Fruit fly (Drosophila melanogaster): ENCODE measurements around the gene Cpr62Ba.

Gene Cpr62Ba

dm6 chr3L:1831753-1832268 is at the start of gene Cpr62Ba:
Cpr62Ba (minus strand) TSS chr3L:1831783.
- peak; percentile 84 for TF ChIP-seq svp (GFP tag)
- TF ChIP-seq CG11902 (GFP tag; optimal IDR thresholded peaks at IDR 0.05) = no peak
- peak; percentile 40 for TF ChIP-seq Eip78C (GFP tag)

DNA sequence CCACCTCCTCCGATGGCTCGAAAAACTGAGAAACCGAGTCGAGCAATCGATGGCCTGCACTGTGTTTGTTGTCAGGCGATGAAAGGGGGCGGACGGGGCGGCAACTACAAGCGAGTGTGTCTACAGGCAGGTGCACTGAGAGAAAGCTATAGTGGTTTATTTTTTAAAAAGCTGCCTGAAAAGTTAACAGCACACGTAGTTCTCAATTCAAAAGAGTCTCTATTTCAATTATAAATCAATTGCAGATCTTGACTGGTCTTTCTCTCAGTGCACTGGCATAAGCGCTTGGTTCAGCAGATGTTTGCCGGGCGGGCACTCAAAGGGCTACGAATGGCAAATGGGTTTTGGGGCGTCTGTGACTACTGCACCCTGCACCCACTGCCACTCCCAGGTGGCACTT is 49.1 kb upstream of the Cpr62Ba start:
- TF ChIP-seq CG9139 (GFP tag; optimal IDR thresholded peaks at IDR 0.05) (peak; percentile 8), CG11294 (GFP tag; IDR thresholded peaks at IDR 0.05) (peak; percentile 57), Eip75B (GFP tag; optimal IDR thresholded peaks at IDR 0.05) (peak; percentile 25), CG15336 (GFP tag; IDR thresholded peaks at IDR 0.05) (peak; percentile 38; the same call in 1 of the 2 replicates), svp (GFP tag) (peak; percentile 44), CG6808 (GFP tag; optimal IDR thresholded peaks at IDR 0.05) (peak; percentile 38), cyc (GFP tag; optimal IDR thresholded peaks at IDR 0.05) (peak; percentile 15), CG3919 (GFP tag; optimal IDR thresholded peaks at IDR 0.05) (peak; percentile 69), CG8119 (GFP tag; IDR thresholded peaks at IDR 0.05) (peak; percentile 46; the same call in 1 of the 3 replicates), CG6163 (GFP tag; IDR thresholded peaks at IDR 0.05) (peak; percentile 83), CG7368 (GFP tag; optimal IDR thresholded peaks at IDR 0.05) (peak; percentile 33), CG10631 (GFP tag; optimal IDR thresholded peaks at IDR 0.05) (peak; percentile 0), Sox14 (GFP tag; optimal IDR thresholded peaks at IDR 0.05) (no peak), topi (GFP tag; optimal IDR thresholded peaks at IDR 0.05) (peak; percentile 18), ss (GFP tag; optimal IDR thresholded peaks at IDR 0.05) (peak in 1 of 2 experiments; percentile 43), CG34406 (GFP tag; optimal IDR thresholded peaks at IDR 0.05) (no peak), Hr4 (GFP tag; optimal IDR thresholded peaks at IDR 0.05) (peak; percentile 13), Gug (GFP tag; IDR thresholded peaks at IDR 0.05) (peak; percentile 70), CG6276 (GFP tag; optimal IDR thresholded peaks at IDR 0.05) (peak; percentile 51), Eip78C (GFP tag) (peak; percentile 51), achi (GFP tag; optimal IDR thresholded peaks at IDR 0.05) (peak; percentile 52), CG11762 (GFP tag; optimal IDR thresholded peaks at IDR 0.05; ENCODE audit: insufficient read depth) (peak; percentile 14), CG8319 (GFP tag; optimal IDR thresholded peaks at IDR 0.05) (no peak), eg (GFP tag; IDR thresholded peaks at IDR 0.05) (peak; percentile 84), CG8632 (GFP tag; optimal IDR thresholded peaks at IDR 0.05) (no peak), CG11902 (GFP tag; optimal IDR thresholded peaks at IDR 0.05) (peak; percentile 1), Ets96B (tag; optimal IDR thresholded peaks at IDR 0.05) (peak; percentile 47), vri (GFP tag; optimal IDR thresholded peaks at IDR 0.05) (no peak), CG32006 (GFP tag; optimal IDR thresholded peaks at IDR 0.05) (peak; percentile 36), acj6 (GFP tag; optimal IDR thresholded peaks at IDR 0.05) (no peak), spab (GFP tag; optimal IDR thresholded peaks at IDR 0.05) (peak; percentile 39), dsx (GFP tag; optimal IDR thresholded peaks at IDR 0.05; ENCODE audit: poor library complexity, severe bottlenecking) (peak; percentile 42), CG10669 (GFP tag; optimal IDR thresholded peaks at IDR 0.05) (peak; percentile 40), fd85E (GFP tag; optimal IDR thresholded peaks at IDR 0.05) (no peak)

DNA sequence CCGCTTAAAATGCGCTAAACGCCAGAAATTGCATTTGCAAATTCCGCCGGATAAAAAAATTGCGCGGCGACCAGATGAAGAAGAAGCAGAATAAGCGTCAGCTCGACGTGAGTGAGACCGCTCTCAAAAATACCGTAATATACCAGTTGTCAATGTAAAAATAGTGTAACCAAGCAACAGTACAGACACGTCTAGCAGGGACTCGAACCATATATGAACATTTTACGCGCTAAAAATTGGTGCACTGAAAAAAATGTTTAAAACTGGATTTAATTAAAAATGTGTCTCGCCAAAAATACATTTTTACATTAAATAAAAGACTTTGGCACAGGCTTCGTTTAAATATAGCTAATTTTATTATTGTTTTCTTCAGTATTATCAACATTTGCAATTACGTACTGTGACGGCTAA is 44.6 kb upstream of the Cpr62Ba start, which contains the start of gene dre4:
Gene dre4 (minus strand): TSS at position 98 of the 411 bp plus-strand sequence.
- no peak for TF ChIP-seq CG6808 (GFP tag; optimal IDR thresholded peaks at IDR 0.05)
- peak; percentile 68 for TF ChIP-seq Hr4 (GFP tag; optimal IDR thresholded peaks at IDR 0.05)
- peak; percentile 100 for TF ChIP-seq CG1621 (tag; optimal IDR thresholded peaks at IDR 0.05)
- TF ChIP-seq CG11902 (GFP tag; optimal IDR thresholded peaks at IDR 0.05) = peak; percentile 7
- TF ChIP-seq Lpt (GFP tag; optimal IDR thresholded peaks at IDR 0.05) = peak; percentile 31
- TF ChIP-seq Sox15 (GFP tag; optimal IDR thresholded peaks at IDR 0.05) = peak; percentile 26
- TF ChIP-seq CG4318 (GFP tag; optimal IDR thresholded peaks at IDR 0.05) = no peak
- TF ChIP-seq CG9139 (GFP tag; optimal IDR thresholded peaks at IDR 0.05) = no peak
- peak in 1 of 2 experiments; percentile 22 for TF ChIP-seq salr (GFP tag; optimal IDR thresholded peaks at IDR 0.05)
- peak; percentile 66; the same call in 1 of the 3 replicates for TF ChIP-seq CG6163 (GFP tag; IDR thresholded peaks at IDR 0.05)
- peak; percentile 76 for TF ChIP-seq CG15336 (GFP tag; IDR thresholded peaks at IDR 0.05)
- peak; percentile 78 for TF ChIP-seq CG8119 (GFP tag; IDR thresholded peaks at IDR 0.05)
- peak; percentile 80 for TF ChIP-seq Eip78C (GFP tag)
- peak; percentile 46 for TF ChIP-seq net (GFP tag; optimal IDR thresholded peaks at IDR 0.05)
- TF ChIP-seq CG7368 (GFP tag; optimal IDR thresholded peaks at IDR 0.05) = peak; percentile 52
- TF ChIP-seq Sox14 (GFP tag; optimal IDR thresholded peaks at IDR 0.05) = peak; percentile 75
- no peak for TF ChIP-seq CG10669 (GFP tag; optimal IDR thresholded peaks at IDR 0.05)
- TF ChIP-seq CG11762 (GFP tag; optimal IDR thresholded peaks at IDR 0.05; ENCODE audit: insufficient read depth) = peak; percentile 6
- TF ChIP-seq CG11294 (GFP tag; IDR thresholded peaks at IDR 0.05) = peak; percentile 42; the same call in 1 of the 2 replicates
- TF ChIP-seq CG8319 (GFP tag; optimal IDR thresholded peaks at IDR 0.05) = peak; percentile 9
- TF ChIP-seq Ets21C (GFP tag; optimal IDR thresholded peaks at IDR 0.05) = peak; percentile 35
- peak; percentile 83 for TF ChIP-seq achi (GFP tag; optimal IDR thresholded peaks at IDR 0.05)
- peak; percentile 54 for TF ChIP-seq Hr39 (GFP tag; optimal IDR thresholded peaks at IDR 0.05)
- TF ChIP-seq CG31627 (GFP tag; optimal IDR thresholded peaks at IDR 0.05) = peak; percentile 52
- TF ChIP-seq vri (GFP tag; optimal IDR thresholded peaks at IDR 0.05) = no peak
- TF ChIP-seq dac (GFP tag; optimal IDR thresholded peaks at IDR 0.05) = no peak
- peak; percentile 45 for TF ChIP-seq dsx (GFP tag; optimal IDR thresholded peaks at IDR 0.05; ENCODE audit: poor library complexity, severe bottlenecking)
- TF ChIP-seq eg (GFP tag; IDR thresholded peaks at IDR 0.05) = peak; percentile 86
- TF ChIP-seq Hr38 (GFP tag; optimal IDR thresholded peaks at IDR 0.05) = no peak
